Fruit fly (Drosophila melanogaster) whole organism: ENCODE results near the gene kst.

Source experiments
- CG8478 ChIP-seq: fragments of >200 bp; optimal IDR thresholded peaks from 2 replicates; lab custom pipeline; 2018; ENCODE audit warnings: inconsistent platforms
- Dll ChIP-seq: fragments of >200 bp; optimal IDR thresholded peaks from 2 replicates; lab custom pipeline; 2017
- EcR ChIP-seq, 2 experiments: fragments of >200 bp; optimal IDR thresholded peaks; 2 replicates each; lab custom pipeline; 2017; ENCODE audit warnings: missing biosample characterization in 2 of 2, missing genetic modification characterization in 2 of 2, missing genetic modification reagents in 2 of 2
- pan ChIP-seq: fragments of >200 bp; optimal IDR thresholded peaks from 2 replicates; lab custom pipeline; 2017
- psq ChIP-seq: fragments of >200 bp; optimal IDR thresholded peaks from 2 replicates; lab custom pipeline; 2017
- usp ChIP-seq: fragments of >200 bp; optimal IDR thresholded peaks from 2 replicates; lab custom pipeline; 2017; ENCODE audit warnings: missing biosample characterization, missing genetic modification characterization, mixed read lengths

The kst gene

DNA sequence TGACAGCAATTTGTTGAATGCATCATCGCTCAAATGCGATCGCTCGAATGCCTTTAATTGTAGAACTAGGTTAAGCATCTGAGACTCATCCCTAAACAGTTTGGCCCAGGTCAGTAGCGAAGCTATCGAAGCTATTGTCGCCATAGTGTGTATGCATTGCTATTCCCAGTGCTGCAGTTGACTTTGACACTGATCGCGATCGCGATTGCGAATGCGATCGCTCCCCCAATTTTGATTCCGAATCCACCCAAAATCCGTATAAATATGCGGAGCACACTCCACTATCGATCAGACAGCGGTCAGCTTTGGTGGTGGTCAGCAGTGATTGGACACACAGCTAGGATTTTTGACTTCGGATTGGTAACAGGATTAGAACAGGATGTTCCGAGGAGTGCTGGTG is 6.9 kb upstream of the kst start, which contains the start of gene CG14961:
Gene CG14961 (plus strand): TSS at position 301 of the 400 bp plus-strand sequence.
- no peak for TF ChIP-seq usp (GFP tag; lab: Kevin White, UChicago)
- no peak for TF ChIP-seq pan
- no peak for TF ChIP-seq EcR (GFP tag; optimal IDR thresholded peaks at IDR 0.05; lab: Kevin White, UChicago)
- TF ChIP-seq CG8478 (lab: Kevin White, UChicago) = no peak
- no peak for TF ChIP-seq Dll (lab: Kevin White, UChicago)
- no peak for TF ChIP-seq psq (lab: Kevin White, UChicago)

dm6 chr3L:3334784-3335183 is 1.9 kb upstream of the kst start, which contains the start of gene CG14969:
Gene CG14969 (minus strand): TSS chr3L:3334978.
- TF ChIP-seq CG8478 (lab: Kevin White, UChicago) (no peak), usp (GFP tag; lab: Kevin White, UChicago) (no peak), psq (lab: Kevin White, UChicago) (no peak), EcR (GFP tag; optimal IDR thresholded peaks at IDR 0.05; lab: Kevin White, UChicago) (no peak), Dll (lab: Kevin White, UChicago) (no peak), pan (no peak)

dm6 chr3L:3335688-3336087 is 972 bp upstream of the kst start, which contains the start of gene Drsl1:
Gene Drsl1 (minus strand): TSS chr3L:3335788.
- TF ChIP-seq EcR (GFP tag; optimal IDR thresholded peaks at IDR 0.05; lab: Kevin White, UChicago) (no peak), pan (no peak), CG8478 (lab: Kevin White, UChicago) (no peak), usp (GFP tag; lab: Kevin White, UChicago) (no peak), psq (lab: Kevin White, UChicago) (no peak), Dll (lab: Kevin White, UChicago) (no peak)

dm6 chr3L:3337345-3337928 is 777 bp downstream of the kst start:
- TF ChIP-seq EcR (GFP tag; optimal IDR thresholded peaks at IDR 0.05; lab: Kevin White, UChicago) (no peak), Dll (lab: Kevin White, UChicago) (no peak), psq (lab: Kevin White, UChicago) (no peak), pan (no peak), CG8478 (lab: Kevin White, UChicago) (no peak), usp (GFP tag; lab: Kevin White, UChicago) (no peak)

- TF ChIP-seq pan = no peak
- TF ChIP-seq psq (lab: Kevin White, UChicago) = no peak
- TF ChIP-seq CG8478 (lab: Kevin White, UChicago) = no peak
- TF ChIP-seq Dll (lab: Kevin White, UChicago) = no peak
- no peak for TF ChIP-seq EcR (GFP tag; optimal IDR thresholded peaks at IDR 0.05; lab: Kevin White, UChicago)
- TF ChIP-seq usp (GFP tag; lab: Kevin White, UChicago) = no peak
Observed at dm6 chr3L:3338028-3338855, 1.6 kb downstream of the kst start.

DNA sequence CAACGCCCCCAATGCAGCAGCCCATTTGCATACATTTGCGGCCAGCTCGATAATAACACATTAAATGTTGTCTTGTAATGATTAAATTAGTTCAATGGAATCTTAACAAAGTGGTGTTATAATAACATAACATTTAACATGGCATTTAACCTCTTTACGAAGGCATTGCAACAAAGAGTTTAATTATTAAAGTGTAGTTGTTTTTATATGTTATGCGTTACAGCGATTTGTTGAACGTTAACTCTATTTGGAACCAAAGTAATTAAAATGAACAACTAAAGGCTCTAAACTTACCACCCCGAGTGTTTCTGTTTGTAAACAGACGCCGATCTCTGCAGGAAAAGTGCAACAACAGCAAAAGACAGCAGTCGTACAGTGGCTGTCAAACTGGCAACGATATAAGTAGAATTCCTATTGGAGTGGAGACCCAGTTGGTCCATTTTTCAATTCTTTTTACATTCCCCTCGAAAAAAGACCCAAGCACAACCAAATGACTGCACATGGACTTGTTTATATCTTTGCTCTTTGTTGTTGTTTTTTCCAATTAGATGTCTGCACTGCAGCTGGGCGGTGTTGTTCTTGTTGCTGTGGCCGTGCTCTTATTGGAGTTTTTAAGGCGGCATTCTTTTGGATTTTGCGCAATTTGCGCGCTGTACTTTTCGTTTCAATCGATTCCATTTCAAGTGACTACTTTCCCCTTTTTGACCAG is 2.4 kb downstream of the kst start:
- TF ChIP-seq psq (lab: Kevin White, UChicago) (no peak), EcR (GFP tag; optimal IDR thresholded peaks at IDR 0.05; lab: Kevin White, UChicago) (no peak), CG8478 (lab: Kevin White, UChicago) (no peak), usp (GFP tag; lab: Kevin White, UChicago) (no peak), pan (no peak), Dll (lab: Kevin White, UChicago) (no peak)

dm6 chr3L:3339695-3340226 is 3.1 kb downstream of the kst start:
- TF ChIP-seq psq (lab: Kevin White, UChicago) (no peak), Dll (lab: Kevin White, UChicago) (no peak)

- peak; percentile 82 for TF ChIP-seq pan
- TF ChIP-seq CG8478 (lab: Kevin White, UChicago) = no peak
- TF ChIP-seq EcR (GFP tag; optimal IDR thresholded peaks at IDR 0.05; lab: Kevin White, UChicago) = no peak
- no peak for TF ChIP-seq usp (GFP tag; lab: Kevin White, UChicago)
- no peak for TF ChIP-seq psq (lab: Kevin White, UChicago)
Observed at dm6 chr3L:3342307-3342940, 5.8 kb downstream of the kst start.

- TF ChIP-seq pan (no peak), Dll (lab: Kevin White, UChicago) (no peak), usp (GFP tag; lab: Kevin White, UChicago) (no peak), EcR (GFP tag; optimal IDR thresholded peaks at IDR 0.05; lab: Kevin White, UChicago) (no peak), psq (lab: Kevin White, UChicago) (no peak), CG8478 (lab: Kevin White, UChicago) (no peak)
Observed at dm6 chr3L:3343260-3343659, 6.6 kb downstream of the kst start.

- TF ChIP-seq psq (lab: Kevin White, UChicago) (no peak), pan (no peak), CG8478 (lab: Kevin White, UChicago) (no peak), EcR (GFP tag; optimal IDR thresholded peaks at IDR 0.05; lab: Kevin White, UChicago) (no peak), usp (GFP tag; lab: Kevin White, UChicago) (no peak), Dll (lab: Kevin White, UChicago) (no peak)
Observed at dm6 chr3L:3344528-3344927, 7.9 kb downstream of the kst start.
